Worm (Caenorhabditis elegans) whole organism, young adult: Measurements from ENCODE around the gene tftc-1.

Source experiments
- B0336.3 ChIP-seq: fragments of 200-800 bp; sonication (Bioruptor generic); IDR thresholded peaks from 2 replicates; pipeline ENCODE4 v1.3.6; 2022; ENCODE audit warnings: missing genetic modification characterization, missing compliant biosample characterization
- D2030.7 ChIP-seq: fragments of 200-800 bp; sonication (Bioruptor generic); IDR thresholded peaks from 2 replicates; pipeline ENCODE4 v1.3.6; 2022; ENCODE audit warnings: missing genetic modification reagents, missing genetic modification characterization, missing compliant biosample characterization
- F10E7.11 ChIP-seq: sonication (generic microtip); optimal IDR thresholded peaks from 2 replicates; lab custom pipeline; 2017; ENCODE audit warnings: mild to moderate bottlenecking, missing genetic modification characterization, moderate library complexity, missing compliant biosample characterization
- F22D6.2 ChIP-seq: sonication (generic microtip); optimal IDR thresholded peaks from 2 replicates; lab custom pipeline; 2016; ENCODE audit warnings: mild to moderate bottlenecking, missing genetic modification characterization, missing compliant biosample characterization
- F23B12.7 ChIP-seq: sonication (generic microtip); optimal IDR thresholded peaks from 2 replicates; lab custom pipeline; 2017; ENCODE audit warnings: missing genetic modification characterization, mild to moderate bottlenecking, missing compliant biosample characterization, antibody characterized with exemption, moderate library complexity; ENCODE audit not compliant: insufficient read depth
- F33H1.4 ChIP-seq: fragments of 200-800 bp; sonication (Bioruptor generic); IDR thresholded peaks from 2 replicates; pipeline ENCODE4 v1.3.6; 2022; ENCODE audit warnings: missing genetic modification reagents, missing genetic modification characterization, missing compliant biosample characterization
- F39B2.1 ChIP-seq: fragments of 200-800 bp; sonication (Bioruptor generic); IDR thresholded peaks from 2 replicates; pipeline ENCODE4 v1.3.6; 2022; ENCODE audit warnings: missing genetic modification reagents, missing genetic modification characterization, missing compliant biosample characterization
- F52B5.7 ChIP-seq: sonication (generic microtip); optimal IDR thresholded peaks from 2 replicates; lab custom pipeline; 2016; ENCODE audit warnings: mild to moderate bottlenecking, missing genetic modification characterization, missing compliant biosample characterization
- F55B11.4 ChIP-seq: sonication (generic microtip); optimal IDR thresholded peaks from 2 replicates; lab custom pipeline; 2016; ENCODE audit warnings: missing compliant biosample characterization, missing genetic modification characterization, borderline replicate concordance; ENCODE audit not compliant: insufficient read depth
- F57A8.1 ChIP-seq: fragments of 200-800 bp; sonication (Bioruptor generic); optimal IDR thresholded peaks from 2 replicates; lab custom pipeline; 2018; ENCODE audit warnings: mild to moderate bottlenecking, missing genetic modification characterization, moderate library complexity, missing compliant biosample characterization
- K12H6.12 ChIP-seq: fragments of 200-800 bp; sonication (Bioruptor generic); optimal IDR thresholded peaks from 2 replicates; lab custom pipeline; 2018; ENCODE audit warnings: mild to moderate bottlenecking, missing genetic modification characterization, missing compliant biosample characterization
- T07F8.4 ChIP-seq: sonication (generic microtip); optimal IDR thresholded peaks from 2 replicates; lab custom pipeline; 2016; ENCODE audit warnings: mild to moderate bottlenecking, missing genetic modification characterization, moderate library complexity, missing compliant biosample characterization
- T26A5.8 ChIP-seq: sonication (generic microtip); optimal IDR thresholded peaks from 2 replicates; lab custom pipeline; 2016; ENCODE audit warnings: missing genetic modification characterization, missing compliant biosample characterization
- ZK185.1 ChIP-seq: sonication (generic microtip); optimal IDR thresholded peaks from 2 replicates; lab custom pipeline; 2016; ENCODE audit warnings: mild to moderate bottlenecking, missing genetic modification characterization, missing compliant biosample characterization; ENCODE audit not compliant: poor library complexity, severe bottlenecking
- aptf-2 ChIP-seq: fragments of 200-800 bp; sonication (Bioruptor generic); conservative IDR thresholded peaks from 2 replicates; pipeline ENCODE4 v1.3.6; 2022; ENCODE audit warnings: missing genetic modification reagents, missing genetic modification characterization, missing compliant biosample characterization
- ceh-100 ChIP-seq: fragments of 200-800 bp; sonication (Bioruptor generic); IDR thresholded peaks from 2 replicates; pipeline ENCODE4 v1.3.6; 2022; ENCODE audit warnings: missing genetic modification reagents, missing genetic modification characterization, missing compliant biosample characterization
- ceh-27 ChIP-seq: fragments of 200-800 bp; sonication (Bioruptor generic); optimal IDR thresholded peaks from 2 replicates; lab custom pipeline; 2018; ENCODE audit warnings: mild to moderate bottlenecking, missing genetic modification characterization, moderate library complexity, missing compliant biosample characterization
- ceh-40 ChIP-seq: fragments of 200-800 bp; sonication (Bioruptor generic); IDR thresholded peaks from 2 replicates; pipeline ENCODE4 v1.3.6; 2022; ENCODE audit warnings: missing genetic modification characterization, missing compliant biosample characterization
- ceh-58 ChIP-seq: fragments of 200-800 bp; sonication (Bioruptor generic); IDR thresholded peaks from 2 replicates; pipeline ENCODE4 v1.3.6; 2022; ENCODE audit warnings: missing genetic modification characterization, missing compliant biosample characterization
- chd-7 ChIP-seq: sonication (generic microtip); optimal IDR thresholded peaks from 2 replicates; lab custom pipeline; 2016; ENCODE audit warnings: mild to moderate bottlenecking, missing genetic modification characterization, moderate library complexity, missing compliant biosample characterization
- egrh-3 ChIP-seq: fragments of 200-800 bp; sonication (Bioruptor generic); IDR thresholded peaks from 2 replicates; pipeline ENCODE4 v1.3.6; 2022; ENCODE audit warnings: missing genetic modification reagents, missing genetic modification characterization, missing compliant biosample characterization
- hlh-12 ChIP-seq: sonication (generic microtip); optimal IDR thresholded peaks from 2 replicates; lab custom pipeline; 2016; ENCODE audit warnings: missing genetic modification characterization, missing compliant biosample characterization
- hrde-1 ChIP-seq: sonication (generic microtip); optimal IDR thresholded peaks from 2 replicates; lab custom pipeline; 2016; ENCODE audit warnings: missing genetic modification characterization, mild to moderate bottlenecking, missing compliant biosample characterization, moderate library complexity, missing genotype, missing genetic modification reagents, borderline replicate concordance
- lag-1 ChIP-seq: fragments of 200-800 bp; sonication (Bioruptor generic); IDR thresholded peaks from 2 replicates; pipeline ENCODE4 v1.3.6; 2022; ENCODE audit warnings: missing genetic modification reagents, missing genetic modification characterization, missing compliant biosample characterization
- lin-26 ChIP-seq: fragments of 200-800 bp; sonication (Bioruptor generic); IDR thresholded peaks from 2 replicates; pipeline ENCODE4 v1.3.6; 2022; ENCODE audit warnings: missing genetic modification reagents, missing genetic modification characterization, missing compliant biosample characterization
- lir-1 ChIP-seq: fragments of 200-800 bp; sonication (Bioruptor generic); conservative IDR thresholded peaks from 2 replicates; pipeline ENCODE4 v1.3.6; 2022; ENCODE audit warnings: missing genetic modification reagents, missing genetic modification characterization, missing compliant biosample characterization
- lsl-1 ChIP-seq: fragments of 200-800 bp; sonication (Bioruptor generic); optimal IDR thresholded peaks from 2 replicates; lab custom pipeline; 2018; ENCODE audit warnings: mild to moderate bottlenecking, missing genetic modification characterization, moderate library complexity, missing compliant biosample characterization
- lsy-27 ChIP-seq: sonication (generic microtip); optimal IDR thresholded peaks from 2 replicates; lab custom pipeline; 2017; ENCODE audit warnings: missing genetic modification characterization, mild to moderate bottlenecking, missing compliant biosample characterization, antibody characterized with exemption, missing genotype, borderline replicate concordance; ENCODE audit not compliant: insufficient read depth
- madf-6 ChIP-seq: fragments of 200-800 bp; sonication (Bioruptor generic); IDR thresholded peaks from 2 replicates; pipeline ENCODE4 v1.3.6; 2022; ENCODE audit warnings: missing genetic modification reagents, missing genetic modification characterization, missing compliant biosample characterization
- madf-8 ChIP-seq: fragments of 200-800 bp; sonication (Bioruptor generic); conservative IDR thresholded peaks from 2 replicates; pipeline ENCODE4 v1.3.6; 2022; ENCODE audit warnings: missing genetic modification reagents, missing genetic modification characterization, missing compliant biosample characterization
- mel-28 ChIP-seq: sonication (generic microtip); optimal IDR thresholded peaks from 2 replicates; lab custom pipeline; 2016; ENCODE audit warnings: borderline replicate concordance, mild to moderate bottlenecking, missing genetic modification characterization, missing compliant biosample characterization
- mes-4 ChIP-seq: sonication (generic microtip); optimal IDR thresholded peaks from 2 replicates; lab custom pipeline; 2016; ENCODE audit warnings: missing genotype, missing genetic modification characterization, missing compliant biosample characterization
- nfyb-1 ChIP-seq: fragments of 200-800 bp; sonication (Bioruptor generic); IDR thresholded peaks from 2 replicates; pipeline ENCODE4 v1.3.6; 2022; ENCODE audit warnings: missing genetic modification reagents, missing genetic modification characterization, missing compliant biosample characterization
- nhr-179 ChIP-seq: sonication (generic microtip); optimal IDR thresholded peaks from 2 replicates; lab custom pipeline; 2016; ENCODE audit warnings: mild to moderate bottlenecking, missing genetic modification characterization, missing compliant biosample characterization
- nhr-80 ChIP-seq: sonication (generic microtip); optimal IDR thresholded peaks from 2 replicates; lab custom pipeline; 2016; ENCODE audit warnings: missing genetic modification characterization, missing compliant biosample characterization
- rcor-1 ChIP-seq: fragments of 200-800 bp; sonication (Bioruptor generic); IDR thresholded peaks from 2 replicates; pipeline ENCODE4 v1.3.6; 2022; ENCODE audit warnings: missing genetic modification reagents, missing genetic modification characterization, missing compliant biosample characterization
- rec-8 ChIP-seq, 2 experiments: sonication (generic microtip); optimal IDR thresholded peaks; 2 replicates each; lab custom pipeline; 2016; ENCODE audit warnings: mild to moderate bottlenecking in 2 of 2, missing genetic modification characterization in 2 of 2, missing genetic modification reagents in 2 of 2, missing genotype in 2 of 2, missing biosample characterization in 1 of 2, missing compliant biosample characterization in 1 of 2, moderate library complexity in 1 of 2
- rpc-1 ChIP-seq, 2 experiments: fragments of 150-350 bp in 1 of 2; sonication (generic microtip) in 1 of 2; optimal IDR thresholded peaks; 2 replicates each; lab custom pipeline; 2014 to 2018; ENCODE audit warnings: missing biosample characterization in 1 of 2, missing genetic modification characterization in 1 of 2, missing genetic modification reagents in 1 of 2, missing genotype in 1 of 2
- sea-2 ChIP-seq: fragments of 200-800 bp; sonication (Bioruptor generic); IDR thresholded peaks from 2 replicates; pipeline ENCODE4 v1.3.6; 2022; ENCODE audit warnings: missing genetic modification characterization, missing compliant biosample characterization
- snpc-1.3 ChIP-seq: sonication (generic microtip); optimal IDR thresholded peaks from 2 replicates; lab custom pipeline; 2017; ENCODE audit warnings: missing genetic modification characterization, mild to moderate bottlenecking, missing compliant biosample characterization, antibody characterized with exemption, moderate library complexity, missing genotype, missing genetic modification reagents; ENCODE audit not compliant: insufficient read depth
- tbp1 ChIP-seq: fragments of 200-800 bp; sonication (Bioruptor generic); optimal IDR thresholded peaks from 2 replicates; lab custom pipeline; 2018; ENCODE audit warnings: mild to moderate bottlenecking, missing genetic modification characterization, missing compliant biosample characterization
- tbx-9 ChIP-seq: sonication (generic microtip); optimal IDR thresholded peaks from 2 replicates; lab custom pipeline; 2016; ENCODE audit warnings: borderline replicate concordance, missing genetic modification characterization, inconsistent platforms, missing compliant biosample characterization
- unc-130 ChIP-seq: sonication (generic microtip); optimal IDR thresholded peaks from 2 replicates; lab custom pipeline; 2016; ENCODE audit warnings: missing genetic modification reagents, missing genetic modification characterization, missing compliant biosample characterization
- ztf-18 ChIP-seq: sonication (generic microtip); optimal IDR thresholded peaks from 2 replicates; lab custom pipeline; 2016; ENCODE audit warnings: missing genotype, mild to moderate bottlenecking, missing genetic modification characterization, missing compliant biosample characterization
- ztf-25 ChIP-seq: fragments of 200-800 bp; sonication (Bioruptor generic); IDR thresholded peaks from 2 replicates; pipeline ENCODE4 v1.3.6; 2022; ENCODE audit warnings: missing genetic modification reagents, missing genetic modification characterization, missing compliant biosample characterization
- ztf-6 ChIP-seq: fragments of 200-800 bp; sonication (Bioruptor generic); IDR thresholded peaks from 2 replicates; pipeline ENCODE4 v1.3.6; 2022; ENCODE audit warnings: missing genetic modification reagents, missing genetic modification characterization, missing compliant biosample characterization

The tftc-1 gene

DNA sequence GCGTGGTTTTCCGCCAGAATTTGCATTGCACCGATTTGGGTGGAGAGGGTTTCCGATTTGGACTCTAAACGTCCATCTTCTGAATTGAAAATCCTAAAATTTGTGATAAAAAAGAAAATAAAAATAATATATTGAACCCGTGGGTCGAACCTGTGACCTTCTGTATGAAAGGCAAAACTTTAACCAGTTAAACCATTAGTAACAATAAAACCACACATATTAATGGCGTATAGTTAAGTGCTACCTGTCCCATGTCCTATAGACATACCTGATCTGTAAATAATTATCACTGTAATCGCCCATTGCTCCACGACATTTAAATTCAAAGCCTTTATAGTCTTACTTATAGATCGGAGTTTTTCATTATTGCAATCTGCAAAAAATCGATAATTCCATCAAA is 21.8 kb upstream of the tftc-1 start (continued):
- TF ChIP-seq F39B2.1 (GFP tag; lab: Robert Waterston, UW) (no peak), ceh-40 (no peak), ceh-27 (GFP tag; lab: Kevin White, UChicago) (no peak), F33H1.4 (GFP tag; lab: Robert Waterston, UW) (no peak), sea-2 (GFP tag; lab: Robert Waterston, UW) (no peak), rpc-1 (optimal IDR thresholded peaks at IDR 0.05; lab: Kevin White, UChicago) (peak; percentile 58), rpc-1 (tag; optimal IDR thresholded peaks at IDR 0.05; lab: Kevin White, UChicago) (peak; percentile 78), unc-130 (GFP tag; lab: Kevin White, UChicago) (no peak), mes-4 (tag; lab: Kevin White, UChicago) (no peak), lsy-27 (tag; lab: Kevin White, UChicago) (no peak), hlh-12 (no peak), aptf-2 (GFP tag; lab: Robert Waterston, UW) (no peak), tbp1 (GFP tag; lab: Kevin White, UChicago) (peak; percentile 88), rec-8 (tag; optimal IDR thresholded peaks at IDR 0.05; lab: Kevin White, UChicago) (no peak), lir-1 (no peak), ZK185.1 (no peak), F55B11.4 (tag; lab: Kevin White, UChicago) (no peak), F10E7.11 (tag; lab: Kevin White, UChicago) (no peak), nhr-80 (no peak), D2030.7 (0 out of 2 replicates have a peak, but pooled peaks have one; percentile 21), lin-26 (peak; percentile 62; the same call in 1 of the 2 replicates), madf-8 (GFP tag; lab: Robert Waterston, UW) (no peak), ceh-58 (no peak), B0336.3 (GFP tag; lab: Robert Waterston, UW) (no peak), F57A8.1 (GFP tag; lab: Kevin White, UChicago) (no peak), snpc-1.3 (tag; lab: Kevin White, UChicago) (peak; percentile 22), egrh-3 (GFP tag; lab: Robert Waterston, UW) (no peak), chd-7 (tag; lab: Kevin White, UChicago) (no peak), ceh-100 (no peak), ztf-6 (GFP tag; lab: Robert Waterston, UW) (no peak), lag-1 (GFP tag; lab: Robert Waterston, UW) (no peak), rcor-1 (no peak), T26A5.8 (tag; lab: Kevin White, UChicago) (no peak), F22D6.2 (no peak), mel-28 (no peak)

- TF ChIP-seq lsl-1 (GFP tag; lab: Kevin White, UChicago), result no peak
- no peak for TF ChIP-seq ztf-18 (tag; lab: Kevin White, UChicago)
- no peak for TF ChIP-seq rec-8 (tag; optimal IDR thresholded peaks at IDR 0.05; lab: Kevin White, UChicago)
- no peak for TF ChIP-seq T26A5.8 (tag; lab: Kevin White, UChicago)
- TF ChIP-seq F52B5.7 (tag; lab: Kevin White, UChicago), result no peak
- TF ChIP-seq hrde-1 (tag; lab: Kevin White, UChicago), result no peak
- TF ChIP-seq K12H6.12 (tag; lab: Kevin White, UChicago), result no peak
- TF ChIP-seq egrh-3 (GFP tag; lab: Robert Waterston, UW), result no peak
- TF ChIP-seq madf-8 (GFP tag; lab: Robert Waterston, UW), result no peak
- no peak for TF ChIP-seq tbx-9 (tag; lab: Kevin White, UChicago)
- no peak for TF ChIP-seq nfyb-1 (GFP tag; lab: Robert Waterston, UW)
- TF ChIP-seq madf-6 (GFP tag; lab: Robert Waterston, UW), result no peak
- TF ChIP-seq rcor-1, result no peak
- no peak for TF ChIP-seq ztf-25 (GFP tag; lab: Robert Waterston, UW)
- no peak for TF ChIP-seq sea-2 (GFP tag; lab: Robert Waterston, UW)
- no peak for TF ChIP-seq T07F8.4 (tag; lab: Kevin White, UChicago)
- no peak for TF ChIP-seq F23B12.7 (tag; lab: Kevin White, UChicago)
- no peak for TF ChIP-seq nhr-179 (tag; lab: Kevin White, UChicago)
- no peak for TF ChIP-seq nhr-80
Measured at ce11 chrIV:2329540-2329939, 19.5 kb upstream of the tftc-1 start, which contains the start of gene nhr-236. nhr-236 (minus strand) TSS chrIV:2329640.
